Worm (Caenorhabditis elegans): ENCODE results near the gene T28A11.3.

ce11 chrV:3260075-3260474 is 15.1 kb upstream of the T28A11.3 start, which contains the start of gene srbc-5:
- TF ChIP-seq cog-1 (tag; optimal IDR thresholded peaks at IDR 0.05) (no peak), flt-1 (GFP tag; IDR thresholded peaks at IDR 0.05) (no peak), klf-2 (GFP tag; conservative IDR thresholded peaks at IDR 0.05) (no peak)

Data from whole organism, midembryonic.